Fruit fly (Drosophila melanogaster): Measurements from ENCODE around the gene Tsp3A.

Tsp3A gene

DNA sequence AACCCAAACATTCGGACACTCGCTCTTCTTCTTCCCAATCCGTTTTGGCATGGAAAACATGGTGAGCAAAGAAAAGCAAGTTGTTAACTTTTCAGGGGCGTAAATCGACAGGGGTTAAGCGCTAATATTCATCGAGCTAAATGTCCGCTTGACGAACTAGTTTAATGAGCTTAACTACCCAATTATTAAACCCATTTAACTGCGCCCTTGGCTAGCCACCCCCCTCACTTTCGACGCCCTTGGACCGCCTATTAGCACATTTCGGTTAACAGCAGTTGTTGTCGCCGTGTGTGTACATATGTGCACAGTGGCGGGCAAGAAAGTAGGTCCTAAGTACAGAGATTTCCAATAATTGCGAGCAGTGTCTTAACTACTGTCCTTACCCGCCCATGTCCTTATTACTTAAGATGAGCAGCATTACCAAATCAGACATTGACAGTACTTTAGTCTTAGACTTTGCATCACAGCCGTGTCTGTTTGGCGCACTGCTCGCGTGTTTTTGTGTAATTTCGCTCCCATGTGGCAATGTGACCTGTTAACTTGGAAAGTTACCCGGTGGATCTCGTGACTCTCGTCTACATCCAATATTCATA lies 30.0 kb downstream of the Tsp3A start (continued):
- TF ChIP-seq grau (tag; optimal IDR thresholded peaks at IDR 0.05), result peak; percentile 90
- TF ChIP-seq D19A (tag; optimal IDR thresholded peaks at IDR 0.05), result peak; percentile 67
- TF ChIP-seq stc (GFP tag; IDR thresholded peaks at IDR 0.05), result peak; percentile 92
- peak; percentile 96 for TF ChIP-seq fu2 (GFP tag; optimal IDR thresholded peaks at IDR 0.05)
- TF ChIP-seq CG7928 (GFP tag; optimal IDR thresholded peaks at IDR 0.05), result peak; percentile 60
- peak; percentile 93 for TF ChIP-seq slou (GFP tag; optimal IDR thresholded peaks at IDR 0.05)
- TF ChIP-seq CG10366 (GFP tag; IDR thresholded peaks at IDR 0.05), result peak; percentile 94
- peak; percentile 87 for TF ChIP-seq HLH3B (GFP tag; IDR thresholded peaks at IDR 0.05)
- TF ChIP-seq zf30C (GFP tag; optimal IDR thresholded peaks at IDR 0.05), result no peak
- TF ChIP-seq CkIIα-i1 (GFP tag; IDR thresholded peaks at IDR 0.05), result peak; percentile 49; the same call in 1 of the 2 replicates
- peak; percentile 76 for TF ChIP-seq dan (GFP tag; IDR thresholded peaks at IDR 0.05)
- peak; percentile 78 for TF ChIP-seq phol (tag; optimal IDR thresholded peaks at IDR 0.05)
- no peak for TF ChIP-seq CG16813 (GFP tag; IDR thresholded peaks at IDR 0.05; ENCODE audit: partially characterized antibody)
- peak; percentile 0 for TF ChIP-seq CG9797 (GFP tag; optimal IDR thresholded peaks at IDR 0.05)
- TF ChIP-seq CG11398 (GFP tag; optimal IDR thresholded peaks at IDR 0.05), result peak; percentile 90
- peak; percentile 88 for TF ChIP-seq CG13775 (GFP tag; optimal IDR thresholded peaks at IDR 0.05)
- no peak for TF ChIP-seq inv (GFP tag; IDR thresholded peaks at IDR 0.05; ENCODE audit: partially characterized antibody)
- peak; percentile 83 for TF ChIP-seq gce (GFP tag; IDR thresholded peaks at IDR 0.05)
- peak; percentile 87 for TF ChIP-seq CG10654 (GFP tag; optimal IDR thresholded peaks at IDR 0.05)
- peak; percentile 86 for TF ChIP-seq az2 (GFP tag; optimal IDR thresholded peaks at IDR 0.05)
- TF ChIP-seq CG5953 (GFP tag; IDR thresholded peaks at IDR 0.05), result peak; percentile 72
- TF ChIP-seq CG17802 (tag; optimal IDR thresholded peaks at IDR 0.05), result peak; percentile 42
- TF ChIP-seq CG12155 (GFP tag; optimal IDR thresholded peaks at IDR 0.05), result peak; percentile 94
- TF ChIP-seq CG3407 (GFP tag; optimal IDR thresholded peaks at IDR 0.05), result peak; percentile 77
- TF ChIP-seq wor (GFP tag; IDR thresholded peaks at IDR 0.05), result peak; percentile 72
- TF ChIP-seq CG7357 (GFP tag; IDR thresholded peaks at IDR 0.05), result peak; percentile 86
- peak; percentile 98 for TF ChIP-seq NFAT (GFP tag; IDR thresholded peaks at IDR 0.05)
- TF ChIP-seq CG14441 (GFP tag; IDR thresholded peaks at IDR 0.05), result peak; percentile 94
- peak; percentile 85; the same call in 2 of the 3 replicates for TF ChIP-seq CG2199 (GFP tag; IDR thresholded peaks at IDR 0.05)
- peak; percentile 93 for TF ChIP-seq CG9876 (GFP tag; optimal IDR thresholded peaks at IDR 0.05)
- peak; percentile 83 for TF ChIP-seq CG17829 (tag; optimal IDR thresholded peaks at IDR 0.05)
- TF ChIP-seq CG4730 (GFP tag; IDR thresholded peaks at IDR 0.05), result peak; percentile 88
- TF ChIP-seq Ssrp (tag; optimal IDR thresholded peaks at IDR 0.05), result peak; percentile 84
- peak; percentile 63 for TF ChIP-seq Jarid2 (GFP tag; optimal IDR thresholded peaks at IDR 0.05)
- peak; percentile 16 for TF ChIP-seq CG10543 (GFP tag; optimal IDR thresholded peaks at IDR 0.05)
- TF ChIP-seq kay (GFP tag; optimal IDR thresholded peaks at IDR 0.05), result peak; percentile 84
- TF ChIP-seq Atf6 (GFP tag; IDR thresholded peaks at IDR 0.05), result peak; percentile 95
- TF ChIP-seq CG13624 (GFP tag; optimal IDR thresholded peaks at IDR 0.05), result peak; percentile 96
- peak; percentile 92 to 94 for TF ChIP-seq Pdp1 (GFP tag; optimal IDR thresholded peaks at IDR 0.05)
- peak; percentile 90 for TF ChIP-seq CG14667 (GFP tag; IDR thresholded peaks at IDR 0.05)
- TF ChIP-seq CHES-1-like (GFP tag; optimal IDR thresholded peaks at IDR 0.05), result peak; percentile 96
- TF ChIP-seq CG10431 (GFP tag; optimal IDR thresholded peaks at IDR 0.05), result no peak
- TF ChIP-seq toy (GFP tag; IDR thresholded peaks at IDR 0.05), result peak; percentile 91
- TF ChIP-seq CG3065 (GFP tag; optimal IDR thresholded peaks at IDR 0.05), result peak; percentile 79
- peak; percentile 73 for TF ChIP-seq Asciz (GFP tag; optimal IDR thresholded peaks at IDR 0.05)
- TF ChIP-seq CG14710 (tag; optimal IDR thresholded peaks at IDR 0.05), result peak; percentile 31
- peak; percentile 89 for TF ChIP-seq CG11504 (tag; optimal IDR thresholded peaks at IDR 0.05)
- peak; percentile 91 for TF ChIP-seq maf-S (GFP tag; optimal IDR thresholded peaks at IDR 0.05)
- TF ChIP-seq CG30403 (GFP tag; optimal IDR thresholded peaks at IDR 0.05), result peak; percentile 94
- TF ChIP-seq Scr (GFP tag; IDR thresholded peaks at IDR 0.05; ENCODE audit: partially characterized antibody), result no peak
